Worm (Caenorhabditis elegans) whole organism, late embryonic: ENCODE data around the gene Y49F6C.6.

Source experiments
- C08G9.2 ChIP-seq: sonication (generic microtip); optimal IDR thresholded peaks from 2 replicates; lab custom pipeline; 2016; ENCODE audit warnings: mild to moderate bottlenecking, missing genetic modification characterization, moderate library complexity, missing compliant biosample characterization
- Y22D7AL.16 ChIP-seq: sonication (generic microtip); optimal IDR thresholded peaks from 2 replicates; lab custom pipeline; 2016; ENCODE audit warnings: missing genetic modification characterization, missing compliant biosample characterization
- ahr-1 ChIP-seq: sonication (generic microtip); optimal IDR thresholded peaks from 2 replicates; lab custom pipeline; 2016; ENCODE audit warnings: missing genetic modification characterization, missing compliant biosample characterization
- ets-4 ChIP-seq: sonication (generic microtip); optimal IDR thresholded peaks from 2 replicates; lab custom pipeline; 2016; ENCODE audit warnings: missing genetic modification characterization, missing compliant biosample characterization
- eyg-1 ChIP-seq: sonication (generic microtip); optimal IDR thresholded peaks from 2 replicates; lab custom pipeline; 2016; ENCODE audit warnings: missing genotype, missing genetic modification characterization, missing compliant biosample characterization
- hlh-30 ChIP-seq: sonication (generic microtip); optimal IDR thresholded peaks from 2 replicates; lab custom pipeline; 2017; ENCODE audit warnings: antibody characterized with exemption, missing genetic modification characterization, missing compliant biosample characterization; ENCODE audit not compliant: insufficient read depth
- nhr-11 ChIP-seq: fragments of 150-350 bp; optimal IDR thresholded peaks from 2 replicates; lab custom pipeline; 2014; ENCODE audit warnings: missing biosample characterization, missing genetic modification characterization
- npax-4 ChIP-seq: sonication (generic microtip); optimal IDR thresholded peaks from 2 replicates; lab custom pipeline; 2016; ENCODE audit warnings: missing genetic modification characterization, missing compliant biosample characterization
- pha-4 ChIP-seq: fragments of 150-350 bp; optimal IDR thresholded peaks from 2 replicates; lab custom pipeline; 2018; ENCODE audit warnings: missing biosample characterization, missing genetic modification reagents, missing genetic modification characterization
- pqm-1 ChIP-seq: sonication (generic microtip); optimal IDR thresholded peaks from 2 replicates; lab custom pipeline; 2016; ENCODE audit warnings: missing genetic modification characterization, missing compliant biosample characterization

DNA sequence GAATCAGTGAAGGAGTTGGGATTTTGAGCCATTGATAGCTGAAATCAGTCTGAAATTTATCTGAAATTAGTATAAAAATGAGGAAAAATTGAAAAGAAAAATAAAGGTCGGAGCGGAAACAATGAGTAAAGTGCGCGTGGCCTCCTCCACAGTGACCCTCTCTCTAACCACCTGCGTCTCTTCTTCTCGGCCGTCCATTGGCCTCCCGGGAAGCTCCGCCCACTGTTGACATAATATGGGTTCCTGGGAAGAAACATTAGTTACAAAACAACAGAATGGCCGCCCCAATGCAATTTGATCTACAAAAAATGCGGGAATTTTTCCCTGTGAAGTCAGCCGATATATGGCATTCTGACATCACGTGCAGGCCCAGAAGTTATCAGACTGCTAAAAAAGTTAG, 3.1 kb upstream of the Y49F6C.6 start, which contains the start of gene Y49F6C.8:
- TF ChIP-seq eyg-1: no peak
- TF ChIP-seq npax-4 (tag; lab: Kevin White, UChicago): no peak
- TF ChIP-seq Y22D7AL.16 (tag; lab: Kevin White, UChicago): no peak
- no peak for TF ChIP-seq hlh-30
- TF ChIP-seq nhr-11 (tag; lab: Kevin White, UChicago): no peak
- TF ChIP-seq ahr-1: no peak
- TF ChIP-seq pqm-1: no peak
- TF ChIP-seq pha-4 (tag; lab: Kevin White, UChicago): no peak
- no peak for TF ChIP-seq ets-4
- TF ChIP-seq C08G9.2 (tag; lab: Kevin White, UChicago): no peak
